Fruit fly (Drosophila melanogaster) whole organism, embryonic: ENCODE data around the gene cbt.

Experiments used
- Bteb2 ChIP-seq: fragments of 200-800 bp; sonication (Bioruptor generic); optimal IDR thresholded peaks from 2 replicates; lab custom pipeline; 2016; ENCODE audit warnings: missing biosample characterization, missing genetic modification characterization
- C15 ChIP-seq: fragments of 200-800 bp; sonication (Bioruptor generic); IDR thresholded peaks from 3 replicates; pipeline ENCODE4 v1.3.6; 2022; ENCODE audit warnings: missing biosample characterization, missing genetic modification characterization
- CG11695 ChIP-seq: fragments of 200-800 bp; sonication (Bioruptor generic); IDR thresholded peaks from 3 replicates; pipeline ENCODE4 v1.3.6; 2022; ENCODE audit warnings: missing biosample characterization, missing genetic modification characterization
- CG11723 ChIP-seq: fragments of 200-800 bp; sonication (Bioruptor generic); optimal IDR thresholded peaks from 2 replicates; lab custom pipeline; 2017; ENCODE audit warnings: missing biosample characterization, mild to moderate bottlenecking, missing genetic modification characterization
- CG12071 ChIP-seq: fragments of 200-800 bp; sonication (Bioruptor generic); optimal IDR thresholded peaks from 3 replicates; lab custom pipeline; 2018; ENCODE audit warnings: missing biosample characterization, mild to moderate bottlenecking, missing genetic modification characterization
- CG12236 ChIP-seq: fragments of 200-800 bp; sonication (Bioruptor generic); optimal IDR thresholded peaks from 2 replicates; lab custom pipeline; 2016; ENCODE audit warnings: missing biosample characterization, missing genetic modification characterization
- CG12391 ChIP-seq: fragments of 200-800 bp; sonication (Bioruptor generic); optimal IDR thresholded peaks from 3 replicates; lab custom pipeline; 2018; ENCODE audit warnings: missing biosample characterization, mild to moderate bottlenecking, missing genetic modification characterization, moderate library complexity
- CG12769 ChIP-seq: fragments of 200-800 bp; sonication (Bioruptor generic); optimal IDR thresholded peaks from 2 replicates; lab custom pipeline; 2019; ENCODE audit warnings: missing biosample characterization, mild to moderate bottlenecking, missing genetic modification characterization, moderate library complexity
- CG14050 ChIP-seq: fragments of 200-800 bp; sonication (Bioruptor generic); IDR thresholded peaks from 3 replicates; pipeline ENCODE4 v1.3.6; 2022; ENCODE audit warnings: missing biosample characterization, missing genetic modification characterization
- CG1529 ChIP-seq: fragments of 200-800 bp; sonication (Bioruptor generic); optimal IDR thresholded peaks from 3 replicates; lab custom pipeline; 2018; ENCODE audit warnings: missing biosample characterization, missing genetic modification characterization
- CG17361 ChIP-seq: fragments of 200-800 bp; sonication (Bioruptor generic); IDR thresholded peaks from 3 replicates; pipeline ENCODE4 v1.3.6; 2022; ENCODE audit warnings: missing biosample characterization, missing genetic modification characterization
- CG2116 ChIP-seq: fragments of 200-800 bp; sonication (Bioruptor generic); optimal IDR thresholded peaks from 3 replicates; lab custom pipeline; 2018; ENCODE audit warnings: missing biosample characterization, mild to moderate bottlenecking, missing genetic modification characterization
- CG2678 ChIP-seq: fragments of 200-800 bp; sonication (Bioruptor generic); optimal IDR thresholded peaks from 3 replicates; lab custom pipeline; 2019; ENCODE audit warnings: missing biosample characterization, mild to moderate bottlenecking, missing genetic modification characterization, moderate library complexity
- CG30431 ChIP-seq: fragments of 200-800 bp; sonication (Bioruptor generic); optimal IDR thresholded peaks from 2 replicates; lab custom pipeline; 2017; ENCODE audit warnings: missing biosample characterization, missing genetic modification characterization
- CG32532 ChIP-seq: fragments of 200-800 bp; sonication (Bioruptor generic); IDR thresholded peaks from 2 replicates; pipeline ENCODE4 v1.3.6; 2022; ENCODE audit warnings: missing biosample characterization, missing genetic modification characterization
- CG33213 ChIP-seq: fragments of 200-800 bp; sonication (Bioruptor generic); optimal IDR thresholded peaks from 3 replicates; lab custom pipeline; 2016; ENCODE audit warnings: missing biosample characterization, missing genetic modification characterization
- CG3407 ChIP-seq: fragments of 200-800 bp; sonication (Bioruptor generic); optimal IDR thresholded peaks from 2 replicates; lab custom pipeline; 2018; ENCODE audit warnings: missing biosample characterization, mild to moderate bottlenecking, missing genetic modification characterization
- CG6813 ChIP-seq: fragments of 200-800 bp; sonication (Bioruptor generic); optimal IDR thresholded peaks from 2 replicates; lab custom pipeline; 2017; ENCODE audit warnings: missing biosample characterization, missing genetic modification characterization, mild to moderate bottlenecking, moderate library complexity, missing genetic modification reagents
- CG6854 ChIP-seq: fragments of 200-800 bp; sonication (Bioruptor generic); optimal IDR thresholded peaks from 3 replicates; lab custom pipeline; 2017; ENCODE audit warnings: missing biosample characterization, mild to moderate bottlenecking, missing genetic modification characterization
- CG7745 ChIP-seq: fragments of 200-800 bp; sonication (Bioruptor generic); optimal IDR thresholded peaks from 2 replicates; lab custom pipeline; 2018; ENCODE audit warnings: missing biosample characterization, mild to moderate bottlenecking, missing genetic modification characterization, moderate library complexity
- CG7839 ChIP-seq: fragments of 200-800 bp; sonication (Bioruptor generic); optimal IDR thresholded peaks from 3 replicates; lab custom pipeline; 2018; ENCODE audit warnings: missing biosample characterization, mild to moderate bottlenecking, missing genetic modification characterization, moderate library complexity
- CkIIα-i1 ChIP-seq: fragments of 200-800 bp; sonication (Bioruptor generic); IDR thresholded peaks from 2 replicates; pipeline ENCODE4 v1.3.6; 2022; ENCODE audit warnings: missing biosample characterization, missing genetic modification characterization
- Dip2 ChIP-seq: fragments of 200-800 bp; sonication (Bioruptor generic); IDR thresholded peaks from 2 replicates; pipeline ENCODE4 v1.3.6; 2022; ENCODE audit warnings: missing biosample characterization, missing genetic modification characterization
- Ets65A ChIP-seq: fragments of 200-800 bp; sonication (Bioruptor generic); peaks from one replicate; lab custom pipeline; 2016; ENCODE audit warnings: missing biosample characterization, missing genetic modification characterization
- Ets97D ChIP-seq: fragments of 200-800 bp; sonication (Bioruptor generic); optimal IDR thresholded peaks from 3 replicates; lab custom pipeline; 2016; ENCODE audit warnings: missing biosample characterization, missing genetic modification characterization
- H15 ChIP-seq: fragments of 200-800 bp; sonication (Bioruptor generic); IDR thresholded peaks from 3 replicates; pipeline ENCODE4 v1.3.6; 2022; ENCODE audit warnings: missing biosample characterization, missing genetic modification characterization
- Hey ChIP-seq: fragments of 200-800 bp; sonication (Bioruptor generic); optimal IDR thresholded peaks from 3 replicates; lab custom pipeline; 2018; ENCODE audit warnings: missing biosample characterization, mild to moderate bottlenecking, missing genetic modification characterization
- Myb ChIP-seq: fragments of 200-800 bp; sonication (Bioruptor generic); optimal IDR thresholded peaks from 2 replicates; lab custom pipeline; 2016; ENCODE audit warnings: missing biosample characterization, missing genetic modification characterization
- Nf-YB ChIP-seq: fragments of 200-800 bp; sonication (Bioruptor generic); optimal IDR thresholded peaks from 3 replicates; lab custom pipeline; 2019; ENCODE audit warnings: missing biosample characterization, mild to moderate bottlenecking, missing genetic modification characterization, moderate library complexity
- Optix ChIP-seq: fragments of 200-800 bp; sonication (Bioruptor generic); IDR thresholded peaks from 3 replicates; pipeline ENCODE4 v1.3.6; 2022; ENCODE audit warnings: missing biosample characterization, missing genetic modification characterization
- Pdp1 ChIP-seq, 2 experiments: fragments of 200-800 bp; sonication (Bioruptor generic); optimal IDR thresholded peaks; 3 replicates each; lab custom pipeline; 2016; ENCODE audit warnings: missing biosample characterization in 2 of 2, missing genetic modification characterization in 2 of 2, mild to moderate bottlenecking in 1 of 2, moderate library complexity in 1 of 2
- Side ChIP-seq: fragments of 200-800 bp; sonication (Bioruptor generic); optimal IDR thresholded peaks from 2 replicates; lab custom pipeline; 2016; ENCODE audit warnings: missing biosample characterization, missing genetic modification characterization
- Spps ChIP-seq: fragments of 200-800 bp; sonication (Bioruptor generic); optimal IDR thresholded peaks from 2 replicates; lab custom pipeline; 2018; ENCODE audit warnings: missing biosample characterization, mild to moderate bottlenecking, missing genetic modification characterization
- aop ChIP-seq: fragments of 200-800 bp; sonication (Bioruptor generic); IDR thresholded peaks from 2 replicates; pipeline ENCODE4 v1.3.6; 2022; ENCODE audit warnings: missing biosample characterization, missing genetic modification characterization
- bowl ChIP-seq: fragments of 200-800 bp; sonication (Bioruptor generic); IDR thresholded peaks from 2 replicates; pipeline ENCODE4 v1.3.6; 2022; ENCODE audit warnings: missing biosample characterization, missing genetic modification characterization
- bsh ChIP-seq, 2 experiments: fragments of 200-800 bp; sonication (Bioruptor generic); optimal IDR thresholded peaks; 2 replicates each; lab custom pipeline; 2017 to 2018; ENCODE audit warnings: mild to moderate bottlenecking in 2 of 2, missing biosample characterization in 2 of 2, missing genetic modification characterization in 2 of 2, moderate library complexity in 1 of 2
- chm ChIP-seq: fragments of 200-800 bp; sonication (Bioruptor generic); IDR thresholded peaks from 2 replicates; pipeline ENCODE4 v1.3.6; 2022; ENCODE audit warnings: missing biosample characterization, missing genetic modification characterization
- dpn ChIP-seq, 2 experiments: fragments of 200-800 bp; sonication (Bioruptor generic); optimal IDR thresholded peaks; 3 replicates each; lab custom pipeline; 2016; ENCODE audit warnings: missing biosample characterization in 2 of 2, missing genetic modification characterization in 2 of 2
- eve ChIP-seq, 2 experiments: fragments of >200 bp; optimal IDR thresholded peaks; 2 replicates each; lab custom pipeline; 2017; ENCODE audit warnings: missing biosample characterization in 2 of 2, missing genetic modification characterization in 2 of 2
- nerfin-1 ChIP-seq: fragments of 200-800 bp; sonication (Bioruptor generic); optimal IDR thresholded peaks from 3 replicates; lab custom pipeline; 2019; ENCODE audit warnings: missing biosample characterization, mild to moderate bottlenecking, missing genetic modification characterization, moderate library complexity
- onecut ChIP-seq: fragments of 200-800 bp; sonication (Bioruptor generic); IDR thresholded peaks from 2 replicates; pipeline ENCODE4 v1.3.6; 2022; ENCODE audit warnings: missing biosample characterization, missing genetic modification characterization
- ranshi ChIP-seq: fragments of 200-800 bp; sonication (Bioruptor generic); IDR thresholded peaks from 2 replicates; pipeline ENCODE4 v1.3.6; 2022; ENCODE audit warnings: missing biosample characterization, missing genetic modification characterization
- run ChIP-seq: fragments of 200-800 bp; sonication (Bioruptor generic); optimal IDR thresholded peaks from 3 replicates; lab custom pipeline; 2018; ENCODE audit warnings: missing biosample characterization, mild to moderate bottlenecking, missing genetic modification characterization
- sc ChIP-seq, 3 experiments: fragments of >200 bp in 2 of 3; fragments of 200-800 bp in 1 of 3; sonication (Bioruptor generic) in 1 of 3; optimal IDR thresholded peaks; 2 replicates in 2 of 3; 3 replicates in 1 of 3; lab custom pipeline; 2017; ENCODE audit warnings: mild to moderate bottlenecking in 1 of 3, missing biosample characterization in 1 of 3, missing genetic modification characterization in 1 of 3, missing genetic modification reagents in 1 of 3
- sim ChIP-seq: fragments of 200-800 bp; sonication (Bioruptor generic); IDR thresholded peaks from 2 replicates; pipeline ENCODE4 v1.3.6; 2022; ENCODE audit warnings: missing biosample characterization, missing genetic modification characterization
- slp2 ChIP-seq: fragments of 200-800 bp; sonication (Bioruptor generic); optimal IDR thresholded peaks from 2 replicates; lab custom pipeline; 2016; ENCODE audit warnings: missing biosample characterization, missing genetic modification characterization
- sug ChIP-seq: fragments of 200-800 bp; optimal IDR thresholded peaks from 2 replicates; lab custom pipeline; 2019; ENCODE audit warnings: missing biosample characterization, mild to moderate bottlenecking, missing genetic modification characterization, moderate library complexity
- tin ChIP-seq: fragments of 200-800 bp; sonication (Bioruptor generic); optimal IDR thresholded peaks from 3 replicates; lab custom pipeline; 2016; ENCODE audit warnings: missing biosample characterization, missing genetic modification characterization
- trem ChIP-seq: fragments of 200-800 bp; optimal IDR thresholded peaks from 3 replicates; lab custom pipeline; 2019; ENCODE audit warnings: missing biosample characterization, mild to moderate bottlenecking, missing genetic modification characterization, moderate library complexity
- wdn ChIP-seq: fragments of 200-800 bp; sonication (Bioruptor generic); IDR thresholded peaks from 2 replicates; pipeline ENCODE4 v1.3.6; 2022; ENCODE audit warnings: missing biosample characterization, missing genetic modification characterization

cbt gene

dm6 chr2L:479483-480195 is at the start of gene cbt (continued):
- no peak for TF ChIP-seq Optix (GFP tag; lab: Robert Waterston, UW)
- TF ChIP-seq bsh (GFP tag; optimal IDR thresholded peaks at IDR 0.05; lab: Kevin White, UChicago) = peak; percentile 96 to 97
- no peak for TF ChIP-seq sc (optimal IDR thresholded peaks at IDR 0.05; lab: Kevin White, UChicago)
- peak; percentile 92 for TF ChIP-seq sc (GFP tag; optimal IDR thresholded peaks at IDR 0.05; lab: Kevin White, UChicago)
- TF ChIP-seq Nf-YB (GFP tag; lab: Kevin White, UChicago) = peak; percentile 87
- peak; percentile 95 for TF ChIP-seq Spps (tag; lab: Kevin White, UChicago)
- peak; percentile 98 for TF ChIP-seq Side (GFP tag; lab: Kevin White, UChicago)
- peak; percentile 97 for TF ChIP-seq tin (GFP tag; lab: Kevin White, UChicago)
- no peak for TF ChIP-seq chm (GFP tag; lab: Robert Waterston, UW)
- peak; percentile 96 for TF ChIP-seq Bteb2 (GFP tag; lab: Kevin White, UChicago)
- TF ChIP-seq C15 (GFP tag; lab: Robert Waterston, UW) = no peak
- no peak for TF ChIP-seq aop (GFP tag; lab: Robert Waterston, UW)
- peak; percentile 96 to 98 for TF ChIP-seq Pdp1 (GFP tag; optimal IDR thresholded peaks at IDR 0.05; lab: Kevin White, UChicago)
- peak; percentile 98 for TF ChIP-seq CG2678
- no peak for TF ChIP-seq H15 (GFP tag; lab: Robert Waterston, UW)
- peak; percentile 96 for TF ChIP-seq CG30431 (GFP tag; lab: Kevin White, UChicago)
- TF ChIP-seq Ets97D (GFP tag; lab: Kevin White, UChicago) = peak; percentile 87
- peak; percentile 98 to 99 for TF ChIP-seq dpn (GFP tag; optimal IDR thresholded peaks at IDR 0.05; lab: Kevin White, UChicago)
- TF ChIP-seq CkIIα-i1 (GFP tag; lab: Robert Waterston, UW) = no peak
- TF ChIP-seq CG12236 (GFP tag; lab: Kevin White, UChicago) = peak; percentile 96
- TF ChIP-seq sug = peak; percentile 95
- no peak for TF ChIP-seq CG14050 (GFP tag; lab: Robert Waterston, UW)
- TF ChIP-seq Myb (GFP tag; lab: Kevin White, UChicago) = peak; percentile 92
- TF ChIP-seq onecut (GFP tag; lab: Robert Waterston, UW) = peak; percentile 92
- peak; percentile 95 for TF ChIP-seq run
- peak; percentile 94 for TF ChIP-seq trem
- peak; percentile 93 for TF ChIP-seq CG6854 (GFP tag; lab: Kevin White, UChicago)
- TF ChIP-seq CG7839 = peak; percentile 98
- TF ChIP-seq CG12769 (tag; lab: Kevin White, UChicago) = peak; percentile 99
- TF ChIP-seq CG6813 (GFP tag; lab: Kevin White, UChicago) = peak; percentile 97
- no peak for TF ChIP-seq wdn (GFP tag; lab: Robert Waterston, UW)
- TF ChIP-seq Ets65A (GFP tag; lab: Kevin White, UChicago) = peak; percentile 100
- peak; percentile 98 for TF ChIP-seq CG12391 (tag; lab: Kevin White, UChicago)
- peak; percentile 97 for TF ChIP-seq CG12071
- TF ChIP-seq sim (GFP tag; lab: Robert Waterston, UW) = no peak
- TF ChIP-seq eve (GFP tag; optimal IDR thresholded peaks at IDR 0.05; lab: Kevin White, UChicago) = peak; percentile 64 to 98
- peak; percentile 93 for TF ChIP-seq CG1529 (GFP tag; lab: Kevin White, UChicago)
- TF ChIP-seq CG32532 (GFP tag; lab: Robert Waterston, UW) = no peak
- no peak for TF ChIP-seq ranshi (GFP tag; lab: Robert Waterston, UW)
- peak; percentile 95 for TF ChIP-seq CG11723 (GFP tag; lab: Kevin White, UChicago)
- no peak for TF ChIP-seq CG11695
- TF ChIP-seq CG3407 (GFP tag; lab: Kevin White, UChicago) = peak; percentile 95
- TF ChIP-seq Hey (tag; lab: Kevin White, UChicago) = peak; percentile 77
- no peak for TF ChIP-seq CG17361 (GFP tag; lab: Robert Waterston, UW)
- peak; percentile 97 for TF ChIP-seq slp2 (GFP tag; lab: Kevin White, UChicago)
- no peak for TF ChIP-seq bowl (GFP tag; lab: Robert Waterston, UW)
- peak; percentile 93 for TF ChIP-seq nerfin-1 (tag; lab: Kevin White, UChicago)
- peak; percentile 57 for TF ChIP-seq CG7745 (tag; lab: Kevin White, UChicago)
- no peak for TF ChIP-seq Dip2 (GFP tag; lab: Robert Waterston, UW)
- TF ChIP-seq CG33213 = peak; percentile 98
- TF ChIP-seq CG2116 (GFP tag; lab: Kevin White, UChicago) = peak; percentile 77
